Fruit fly (Drosophila melanogaster): Measurements from ENCODE around the gene alpha4GT1.

alpha4GT1 gene

DNA sequence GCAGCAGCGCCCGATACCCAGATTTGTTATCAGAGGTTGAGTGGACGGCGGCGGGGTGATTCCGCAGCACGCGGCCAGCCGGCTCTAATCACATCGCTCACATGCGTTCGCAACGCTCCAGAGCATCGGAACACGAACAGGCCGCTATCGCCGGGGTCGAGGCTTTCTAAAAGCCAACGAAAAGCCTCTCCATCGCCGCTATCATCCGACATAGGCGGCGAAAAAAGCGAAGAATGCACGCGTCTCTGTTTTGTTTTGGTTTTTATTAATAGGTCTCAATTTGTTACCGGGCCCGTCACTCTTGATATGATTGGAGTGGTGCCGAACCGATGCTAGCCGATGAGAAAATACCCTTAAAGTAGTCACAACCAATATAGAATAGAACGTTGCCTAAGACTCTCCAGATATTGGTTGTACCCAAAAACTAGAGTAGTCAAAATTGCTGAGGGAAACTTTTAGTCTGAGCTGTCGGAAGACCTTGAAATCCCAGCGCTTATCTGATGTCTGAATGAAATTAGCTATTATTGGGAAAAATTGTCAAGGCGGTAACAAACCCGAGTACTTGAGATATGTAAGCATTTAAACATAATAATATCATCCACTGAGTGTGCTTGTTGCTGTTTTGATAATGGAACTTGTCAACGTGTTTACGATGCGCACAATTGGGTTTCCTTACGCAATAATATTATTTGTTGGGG is 19.1 kb upstream of the alpha4GT1 start, which contains the start of gene CG17261 (continued):
- TF ChIP-seq Optix (GFP tag; IDR thresholded peaks at IDR 0.05) (no peak), Rx (GFP tag; IDR thresholded peaks at IDR 0.05) (no peak), CG13424 (tag; optimal IDR thresholded peaks at IDR 0.05) (peak; percentile 4), CkIIα-i1 (GFP tag; IDR thresholded peaks at IDR 0.05) (no peak), Jarid2 (GFP tag; optimal IDR thresholded peaks at IDR 0.05) (no peak), tgo (GFP tag; IDR thresholded peaks at IDR 0.05) (peak; percentile 31; the same call in 1 of the 3 replicates), br (optimal IDR thresholded peaks at IDR 0.05) (no peak), ftz-f1 (GFP tag; optimal IDR thresholded peaks at IDR 0.05) (peak; percentile 87), bigmax (GFP tag; optimal IDR thresholded peaks at IDR 0.05) (no peak), CG31441 (GFP tag; IDR thresholded peaks at IDR 0.05) (0 out of 2 replicates have a peak, but pooled peaks have one; percentile 12), CG1832 (GFP tag; optimal IDR thresholded peaks at IDR 0.05) (no peak), tx (GFP tag; optimal IDR thresholded peaks at IDR 0.05) (peak; percentile 5), CG3281 (GFP tag; optimal IDR thresholded peaks at IDR 0.05) (no peak), Ptx1 (GFP tag; IDR thresholded peaks at IDR 0.05) (no peak), CG10209 (GFP tag; optimal IDR thresholded peaks at IDR 0.05) (peak; percentile 12), CG13624 (GFP tag; optimal IDR thresholded peaks at IDR 0.05) (peak; percentile 38), Antp (GFP tag; optimal IDR thresholded peaks at IDR 0.05) (peak; percentile 54), corto (GFP tag; optimal IDR thresholded peaks at IDR 0.05) (no peak), CG31388 (GFP tag; optimal IDR thresholded peaks at IDR 0.05) (no peak), nerfin-2 (GFP tag; IDR thresholded peaks at IDR 0.05; ENCODE audit: partially characterized antibody) (no peak), Oli (tag; optimal IDR thresholded peaks at IDR 0.05) (no peak), CG6175 (GFP tag; IDR thresholded peaks at IDR 0.05) (0 out of 3 replicates have a peak, but pooled peaks have one; percentile 50), abd-A (tag; optimal IDR thresholded peaks at IDR 0.05) (no peak), amos (GFP tag; IDR thresholded peaks at IDR 0.05; ENCODE audit: partially characterized antibody) (no peak; the same call in 1 of the 2 replicates), lov (optimal IDR thresholded peaks at IDR 0.05) (no peak), lov (GFP tag; IDR thresholded peaks at IDR 0.05) (no peak), Atf3 (GFP tag; optimal IDR thresholded peaks at IDR 0.05) (no peak), zen (tag; optimal IDR thresholded peaks at IDR 0.05) (no peak), pho (GFP tag; optimal IDR thresholded peaks at IDR 0.05) (peak; percentile 61), CG15269 (tag; optimal IDR thresholded peaks at IDR 0.05) (peak; percentile 55), crc (GFP tag; optimal IDR thresholded peaks at IDR 0.05) (no peak), cad (GFP tag; optimal IDR thresholded peaks at IDR 0.05) (no peak), Xbp1 (GFP tag; optimal IDR thresholded peaks at IDR 0.05) (peak; percentile 33), Hmr (GFP tag; optimal IDR thresholded peaks at IDR 0.05) (peak; percentile 70), Kr (GFP tag; optimal IDR thresholded peaks at IDR 0.05) (no peak), CG6854 (GFP tag; optimal IDR thresholded peaks at IDR 0.05) (no peak), pb (GFP tag; optimal IDR thresholded peaks at IDR 0.05) (no peak), CG6654 (GFP tag; optimal IDR thresholded peaks at IDR 0.05) (no peak), MESR4 (GFP tag; optimal IDR thresholded peaks at IDR 0.05) (no peak), CG12155 (GFP tag; optimal IDR thresholded peaks at IDR 0.05) (peak; percentile 27), CG8478 (optimal IDR thresholded peaks at IDR 0.05) (no peak), ind (GFP tag; optimal IDR thresholded peaks at IDR 0.05) (peak; percentile 42), CG1792 (GFP tag; optimal IDR thresholded peaks at IDR 0.05) (no peak), Scr (GFP tag; IDR thresholded peaks at IDR 0.05; ENCODE audit: partially characterized antibody) (no peak), CG9437 (GFP tag; optimal IDR thresholded peaks at IDR 0.05) (no peak), CG15514 (GFP tag; optimal IDR thresholded peaks at IDR 0.05) (peak; percentile 30), B-H2 (GFP tag; optimal IDR thresholded peaks at IDR 0.05) (no peak), B-H1 (GFP tag; IDR thresholded peaks at IDR 0.05) (no peak), CG33557 (GFP tag; optimal IDR thresholded peaks at IDR 0.05) (no peak), tup (GFP tag; optimal IDR thresholded peaks at IDR 0.05) (no peak), CG3838 (GFP tag; optimal IDR thresholded peaks at IDR 0.05) (no peak)

Measured in whole organism, embryonic.